Worm (Caenorhabditis elegans): Measurements from ENCODE around the gene Y66D12A.1.

DNA sequence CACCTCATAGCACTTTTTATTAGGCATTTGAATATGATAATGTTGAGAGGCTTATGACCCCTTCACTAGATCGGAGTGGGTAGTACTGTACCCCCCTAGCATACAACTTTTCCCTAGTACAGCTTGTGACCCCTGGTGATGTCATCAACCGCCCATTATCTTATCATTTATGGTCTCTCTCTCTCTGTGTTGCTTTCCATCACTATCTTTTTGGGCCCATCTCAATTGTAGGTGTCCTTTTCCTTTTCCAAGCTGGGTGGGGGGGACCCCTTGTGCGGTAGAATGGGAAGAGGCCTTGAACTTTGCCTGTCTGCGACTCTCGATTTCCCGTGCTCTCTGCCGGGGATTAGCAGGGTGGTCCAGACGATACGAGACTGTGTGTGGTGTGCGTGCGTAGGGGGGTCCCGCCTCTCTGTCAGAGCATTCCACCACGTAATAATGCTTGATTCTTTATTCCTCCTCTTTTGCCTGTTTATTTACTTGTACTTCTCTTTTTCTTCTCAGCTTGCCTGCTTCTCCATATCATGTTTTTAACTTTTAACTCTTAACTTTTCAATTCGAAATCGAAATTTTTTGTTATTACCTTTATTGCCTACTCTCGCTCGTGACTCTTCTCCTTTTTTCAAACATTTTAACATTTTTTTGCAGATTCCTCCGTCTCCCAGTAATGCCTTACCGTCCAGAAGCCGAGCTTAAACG lies 47.3 kb upstream of the Y66D12A.1 start, which contains the start of gene ztf-29:
- no peak for TF ChIP-seq tbx-37 (GFP tag; conservative IDR thresholded peaks at IDR 0.05)
- no peak for TF ChIP-seq hmg-4 (GFP tag; optimal IDR thresholded peaks at IDR 0.05)
- no peak for TF ChIP-seq tra-4 (tag; optimal IDR thresholded peaks at IDR 0.05)
- no peak for TF ChIP-seq hnd-1 (tag; optimal IDR thresholded peaks at IDR 0.05)
- TF ChIP-seq hmbx-1 (tag; optimal IDR thresholded peaks at IDR 0.05) = no peak

Measured in whole organism, early embryonic.